Fruit fly (Drosophila melanogaster) whole organism: ENCODE data around the gene beag.

Experiments used
- CG8478 ChIP-seq: fragments of >200 bp; optimal IDR thresholded peaks from 2 replicates; lab custom pipeline; 2018; ENCODE audit warnings: inconsistent platforms
- Dll ChIP-seq: fragments of >200 bp; optimal IDR thresholded peaks from 2 replicates; lab custom pipeline; 2017
- EcR ChIP-seq, 2 experiments: fragments of >200 bp; optimal IDR thresholded peaks; 2 replicates each; lab custom pipeline; 2017; ENCODE audit warnings: missing biosample characterization in 2 of 2, missing genetic modification characterization in 2 of 2, missing genetic modification reagents in 2 of 2
- pan ChIP-seq: fragments of >200 bp; optimal IDR thresholded peaks from 2 replicates; lab custom pipeline; 2017
- psq ChIP-seq: fragments of >200 bp; optimal IDR thresholded peaks from 2 replicates; lab custom pipeline; 2017
- usp ChIP-seq: fragments of >200 bp; optimal IDR thresholded peaks from 2 replicates; lab custom pipeline; 2017; ENCODE audit warnings: missing biosample characterization, missing genetic modification characterization, mixed read lengths

The beag gene

DNA sequence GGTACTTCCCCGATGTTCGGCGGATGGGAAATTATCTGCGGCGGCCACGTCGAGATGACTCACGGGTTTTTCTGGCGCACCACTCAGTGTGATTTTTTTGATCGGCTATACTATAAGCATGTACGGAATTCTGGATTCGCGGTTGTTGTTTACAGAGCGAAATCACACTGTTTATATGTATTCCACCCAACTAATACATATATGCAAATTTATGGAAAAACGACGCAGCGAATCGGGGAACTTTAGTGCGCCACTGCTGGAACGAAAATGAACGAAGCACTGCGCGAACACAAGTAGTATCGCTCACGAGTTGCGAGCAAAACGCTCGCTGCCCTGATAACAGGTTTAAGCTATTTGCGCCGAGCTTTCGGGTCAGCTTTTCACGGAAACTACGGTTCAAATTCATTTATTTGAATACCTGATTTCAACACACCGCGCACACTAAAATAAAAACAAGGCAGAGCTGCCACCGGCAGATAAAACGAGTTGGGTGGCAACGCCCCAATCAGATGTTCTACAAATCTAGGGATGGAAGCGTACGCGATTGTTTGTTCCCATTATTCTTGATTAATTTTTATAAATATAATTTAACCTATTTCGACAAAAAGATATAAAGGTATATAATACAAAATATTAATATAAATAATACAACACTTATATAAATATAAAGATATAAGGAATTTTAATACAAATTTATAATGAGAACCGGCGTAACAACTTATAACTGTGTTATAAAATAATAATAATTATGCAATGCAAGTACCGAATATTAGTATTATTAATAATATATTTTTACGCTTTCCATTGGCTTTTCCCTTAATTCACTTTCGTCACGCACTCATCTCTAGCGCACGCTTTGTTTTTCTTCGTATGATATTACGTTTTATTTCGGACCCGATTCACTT is 17.1 kb downstream of the beag start, which contains the start of gene Rel:
Gene Rel, minus strand, starts transcription at position 417 of the 905 bp plus-strand sequence.
- TF ChIP-seq usp (GFP tag; lab: Kevin White, UChicago) = no peak
- no peak for TF ChIP-seq EcR (GFP tag; optimal IDR thresholded peaks at IDR 0.05; lab: Kevin White, UChicago)
- no peak for TF ChIP-seq Dll (lab: Kevin White, UChicago)
- TF ChIP-seq psq (lab: Kevin White, UChicago) = no peak
- no peak for TF ChIP-seq CG8478 (lab: Kevin White, UChicago)
- TF ChIP-seq pan (lab: Kevin White, UChicago) = no peak

DNA sequence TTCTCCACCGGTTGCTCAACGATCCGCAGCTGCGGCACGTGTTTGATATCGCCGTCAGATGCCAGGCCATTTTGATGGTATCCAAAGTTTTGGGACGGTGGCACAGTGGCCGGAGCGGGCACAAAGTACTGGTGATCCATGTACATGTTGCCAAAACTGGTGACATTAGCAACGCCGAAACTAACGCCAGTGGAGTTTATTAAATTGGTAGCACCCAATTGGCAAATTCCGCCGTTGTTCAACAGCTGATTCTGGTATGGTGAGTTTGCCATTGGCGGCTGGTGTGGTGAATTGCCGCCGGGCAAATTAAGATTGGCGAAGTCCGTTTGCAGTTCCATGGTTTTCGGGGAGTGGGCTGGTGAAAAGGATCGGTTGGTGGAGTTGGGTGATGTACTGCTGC is 17.9 kb downstream of the beag start:
- TF ChIP-seq EcR (GFP tag; optimal IDR thresholded peaks at IDR 0.05; lab: Kevin White, UChicago) (no peak), CG8478 (lab: Kevin White, UChicago) (no peak), psq (lab: Kevin White, UChicago) (no peak), usp (GFP tag; lab: Kevin White, UChicago) (no peak), pan (lab: Kevin White, UChicago) (no peak), Dll (lab: Kevin White, UChicago) (no peak)

DNA sequence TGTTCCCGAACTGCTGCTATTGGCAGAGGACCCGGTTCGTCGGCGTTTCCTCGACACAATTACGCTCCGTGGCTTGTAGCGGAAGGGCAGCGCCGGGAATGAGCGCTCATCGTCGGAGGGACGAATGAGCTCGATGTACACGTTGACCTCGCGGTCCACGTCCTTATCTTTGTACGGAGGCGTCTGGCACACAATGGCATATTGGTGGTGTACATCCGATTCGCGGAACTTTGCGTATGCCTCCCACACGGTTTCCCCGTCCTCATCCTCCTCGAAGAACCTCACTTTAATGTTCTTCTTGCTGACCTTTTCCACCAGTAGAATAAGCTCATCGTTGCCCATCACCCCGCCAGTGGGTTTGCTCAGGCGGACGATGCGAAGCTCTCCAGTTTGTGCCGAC is 19.1 kb downstream of the beag start:
- TF ChIP-seq EcR (GFP tag; optimal IDR thresholded peaks at IDR 0.05; lab: Kevin White, UChicago) (no peak), usp (GFP tag; lab: Kevin White, UChicago) (no peak), CG8478 (lab: Kevin White, UChicago) (no peak), pan (lab: Kevin White, UChicago) (no peak), Dll (lab: Kevin White, UChicago) (no peak), psq (lab: Kevin White, UChicago) (no peak)

DNA sequence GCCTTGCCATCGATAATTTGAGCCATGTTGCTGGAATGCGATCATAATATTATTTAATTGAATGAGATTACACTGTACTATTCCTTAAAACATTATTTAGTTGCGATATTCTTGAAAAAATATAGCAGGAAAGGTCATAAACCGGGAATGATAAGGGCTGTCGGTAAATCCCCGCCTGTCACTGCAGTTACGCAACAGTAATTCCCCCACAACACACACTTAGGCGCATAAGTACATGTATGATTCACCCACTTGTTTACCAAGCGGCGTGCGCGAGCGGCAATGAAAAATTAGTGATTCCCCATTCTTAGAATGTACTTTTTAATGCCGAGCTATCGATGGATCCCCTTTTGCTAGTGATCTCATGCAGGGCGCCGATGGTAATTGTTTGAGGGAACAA is 21.3 kb downstream of the beag start:
- TF ChIP-seq psq (lab: Kevin White, UChicago) (no peak), Dll (lab: Kevin White, UChicago) (no peak), CG8478 (lab: Kevin White, UChicago) (no peak), pan (lab: Kevin White, UChicago) (no peak), usp (GFP tag; lab: Kevin White, UChicago) (no peak), EcR (GFP tag; optimal IDR thresholded peaks at IDR 0.05; lab: Kevin White, UChicago) (no peak)

DNA sequence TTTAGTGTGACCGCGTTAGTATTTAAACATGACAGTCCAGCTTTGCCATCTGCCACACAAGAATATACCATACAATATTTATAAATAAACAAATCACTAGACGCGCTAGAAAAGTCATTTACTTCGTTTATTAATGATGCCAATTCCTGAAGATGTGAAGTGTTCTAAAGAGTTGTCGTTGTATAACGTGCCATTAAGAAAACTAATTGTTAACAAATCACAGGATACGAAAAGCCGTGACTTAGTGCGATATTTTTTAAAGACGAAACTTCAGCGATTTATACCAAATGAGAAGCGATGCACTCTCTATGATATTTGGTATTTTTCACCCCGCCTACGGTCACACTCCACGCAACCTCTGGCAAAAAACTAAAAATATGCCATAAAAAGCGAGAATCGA is 25.4 kb downstream of the beag start, which contains the start of gene neur:
Gene neur, minus strand, starts transcription at position 24 of the 400 bp plus-strand sequence.
- no peak for TF ChIP-seq Dll (lab: Kevin White, UChicago)
- no peak for TF ChIP-seq usp (GFP tag; lab: Kevin White, UChicago)
- TF ChIP-seq pan (lab: Kevin White, UChicago) = no peak
- TF ChIP-seq CG8478 (lab: Kevin White, UChicago) = no peak
- TF ChIP-seq EcR (GFP tag; optimal IDR thresholded peaks at IDR 0.05; lab: Kevin White, UChicago) = no peak
- no peak for TF ChIP-seq psq (lab: Kevin White, UChicago)

DNA sequence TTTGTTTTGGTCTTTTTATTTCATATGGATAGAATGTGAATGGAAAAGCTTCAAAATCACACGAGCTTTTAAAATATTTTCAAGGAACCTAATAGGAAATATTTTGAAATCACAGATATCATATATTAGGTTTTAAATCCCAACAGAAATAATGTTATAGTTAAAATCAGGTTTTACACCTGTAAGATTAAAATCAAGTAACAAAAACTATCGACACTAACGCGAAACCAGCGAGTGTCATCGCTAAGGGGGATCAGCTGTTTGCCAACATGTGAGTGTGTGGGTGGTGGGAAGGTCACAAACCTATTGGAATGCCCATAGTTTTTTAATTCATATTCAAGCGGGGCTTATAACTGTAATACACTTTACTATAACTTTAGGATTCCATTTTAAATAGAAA is 26.2 kb downstream of the beag start, which contains the start of gene hyx:
Gene hyx, plus strand, starts transcription at position 109 of the 400 bp plus-strand sequence.
- TF ChIP-seq pan (lab: Kevin White, UChicago) (no peak), Dll (lab: Kevin White, UChicago) (no peak)

DNA sequence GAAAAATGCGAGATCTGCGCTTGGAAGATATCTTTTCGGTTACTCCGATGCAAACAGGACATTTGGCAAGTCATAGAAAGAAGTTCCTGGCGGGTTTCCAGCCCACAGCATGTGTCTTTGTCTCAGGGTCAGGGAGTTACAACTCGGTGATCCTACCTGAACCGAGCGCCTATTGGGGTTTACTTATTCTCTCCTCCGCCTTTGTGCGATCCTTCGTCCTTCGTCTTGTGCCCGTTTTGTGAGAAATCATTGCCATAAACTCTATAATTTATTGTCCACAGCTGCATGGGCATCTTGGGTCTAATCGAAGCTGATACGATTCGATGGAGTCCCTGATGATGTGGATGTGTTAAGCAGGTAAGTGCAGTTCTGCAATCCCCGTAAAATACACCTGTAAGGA is 26.9 kb downstream of the beag start:
- TF ChIP-seq psq (lab: Kevin White, UChicago) (no peak), pan (lab: Kevin White, UChicago) (no peak), Dll (lab: Kevin White, UChicago) (no peak), CG8478 (lab: Kevin White, UChicago) (no peak), usp (GFP tag; lab: Kevin White, UChicago) (no peak), EcR (GFP tag; optimal IDR thresholded peaks at IDR 0.05; lab: Kevin White, UChicago) (no peak)

DNA sequence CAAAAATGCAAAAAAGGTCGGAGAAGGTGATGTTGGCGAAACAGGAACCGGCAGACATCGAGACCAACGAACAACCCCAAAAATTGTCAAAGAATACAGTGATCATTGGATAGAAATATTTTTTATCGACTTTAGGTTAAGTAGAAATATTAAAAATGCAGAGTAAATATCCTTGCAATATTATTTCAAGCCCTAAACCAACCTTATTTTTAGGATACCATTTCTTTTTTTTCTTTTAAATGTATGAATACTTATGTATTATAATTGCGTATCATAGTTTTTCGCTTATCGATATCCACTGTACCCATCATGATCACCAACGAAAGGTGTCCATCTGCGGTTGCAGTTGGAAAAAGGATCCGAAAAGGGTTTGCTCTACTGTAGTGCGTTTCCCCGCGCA is 29.6 kb downstream of the beag start:
- TF ChIP-seq Dll (lab: Kevin White, UChicago) = no peak
- no peak for TF ChIP-seq CG8478 (lab: Kevin White, UChicago)

DNA sequence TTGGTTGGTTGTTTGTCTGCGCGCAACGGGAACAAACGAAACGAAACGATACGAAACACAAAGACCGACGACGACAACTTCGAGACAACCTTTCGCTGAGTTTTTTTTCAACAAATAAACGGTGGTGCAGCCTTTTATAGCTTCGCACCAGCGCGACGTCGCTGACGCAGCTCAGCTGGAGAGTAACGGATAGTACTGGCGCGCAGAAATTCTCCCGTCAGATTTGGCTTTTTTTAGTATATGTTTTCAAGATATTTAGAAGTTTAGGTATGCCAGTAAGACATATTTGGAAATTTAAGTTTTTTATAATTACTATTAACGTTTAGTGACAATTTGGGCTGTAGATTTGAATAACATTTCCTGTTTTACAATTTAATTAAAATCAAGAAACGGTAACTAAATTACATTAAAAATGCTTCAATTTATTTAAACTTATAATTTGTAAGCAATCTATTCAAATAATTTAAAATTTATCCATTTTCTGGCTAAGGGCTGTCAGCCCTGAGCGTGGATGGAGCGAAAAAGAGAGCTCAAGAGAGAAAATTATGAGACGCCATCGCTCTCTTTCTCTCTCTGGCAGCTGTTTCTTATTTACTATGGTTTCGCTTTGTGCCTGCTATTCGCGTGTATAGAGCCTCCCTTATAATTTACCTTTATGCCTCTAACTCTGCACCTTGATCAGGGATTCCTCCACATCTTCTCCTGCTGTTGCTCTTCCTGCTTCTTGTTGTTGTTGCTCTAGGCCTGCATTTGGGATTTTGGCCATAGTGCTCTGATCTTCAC is 31.1 kb downstream of the beag start:
- TF ChIP-seq CG8478 (lab: Kevin White, UChicago) = no peak
- no peak for TF ChIP-seq Dll (lab: Kevin White, UChicago)
- no peak for TF ChIP-seq EcR (GFP tag; optimal IDR thresholded peaks at IDR 0.05; lab: Kevin White, UChicago)
- no peak for TF ChIP-seq pan (lab: Kevin White, UChicago)
- no peak for TF ChIP-seq psq (lab: Kevin White, UChicago)
- TF ChIP-seq usp (GFP tag; lab: Kevin White, UChicago) = no peak

DNA sequence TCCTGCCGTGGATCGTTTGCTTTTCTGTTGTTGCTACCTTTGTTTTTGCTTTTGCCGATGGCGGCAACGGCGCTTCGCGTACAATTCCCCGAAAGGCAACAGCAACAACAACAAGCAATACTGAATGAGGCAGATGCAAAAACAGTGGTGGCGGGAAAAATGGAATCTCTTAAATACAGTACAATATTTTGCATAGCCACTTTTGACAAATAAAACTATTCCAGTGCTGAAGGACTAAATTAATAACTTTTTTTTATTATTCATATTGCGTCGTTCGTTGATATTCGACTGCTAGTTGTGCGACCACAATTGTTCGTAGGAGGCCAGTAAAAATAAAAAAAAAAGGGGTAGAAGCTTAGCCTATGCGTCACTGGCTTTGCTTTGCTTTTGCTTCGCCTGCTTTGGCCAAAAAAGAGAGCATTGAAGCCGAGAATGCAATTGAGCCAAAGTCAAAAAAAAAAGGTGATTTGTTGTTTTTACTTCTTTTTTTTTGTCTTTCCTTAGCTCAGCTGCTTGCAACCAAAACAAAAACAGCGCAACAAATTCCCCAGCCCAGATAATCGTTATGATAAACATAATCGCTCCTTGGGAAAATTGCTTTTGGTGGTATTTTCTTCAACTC is 33.0 kb downstream of the beag start:
- no peak for TF ChIP-seq usp (GFP tag; lab: Kevin White, UChicago)
- TF ChIP-seq pan (lab: Kevin White, UChicago) = no peak
- no peak for TF ChIP-seq Dll (lab: Kevin White, UChicago)
- no peak for TF ChIP-seq psq (lab: Kevin White, UChicago)
- no peak for TF ChIP-seq EcR (GFP tag; optimal IDR thresholded peaks at IDR 0.05; lab: Kevin White, UChicago)
- TF ChIP-seq CG8478 (lab: Kevin White, UChicago) = no peak
